Fruit fly (Drosophila melanogaster) whole organism, embryonic: ENCODE results near the gene Cpr78Ca.

Source experiments
- Aef1 ChIP-seq: fragments of 200-800 bp; sonication (Bioruptor generic); IDR thresholded peaks from 3 replicates; pipeline ENCODE4 v1.3.6; 2022; ENCODE audit warnings: missing biosample characterization, missing genetic modification characterization
- CG11560 ChIP-seq: fragments of 200-800 bp; sonication (Bioruptor generic); IDR thresholded peaks from 3 replicates; pipeline ENCODE4 v1.3.6; 2022; ENCODE audit warnings: missing biosample characterization, missing genetic modification characterization
- CG13624 ChIP-seq: fragments of 200-800 bp; sonication (Bioruptor generic); optimal IDR thresholded peaks from 2 replicates; lab custom pipeline; 2016; ENCODE audit warnings: missing biosample characterization, missing genetic modification characterization
- CG14710 ChIP-seq: fragments of 200-800 bp; sonication (Bioruptor generic); optimal IDR thresholded peaks from 3 replicates; lab custom pipeline; 2019; ENCODE audit warnings: missing biosample characterization, mild to moderate bottlenecking, missing genetic modification characterization, moderate library complexity
- CG15011 ChIP-seq: fragments of 200-800 bp; sonication (Bioruptor generic); optimal IDR thresholded peaks from 3 replicates; lab custom pipeline; 2018; ENCODE audit warnings: missing biosample characterization, mild to moderate bottlenecking, missing genetic modification characterization
- CG15269 ChIP-seq: fragments of 200-800 bp; sonication (Bioruptor generic); optimal IDR thresholded peaks from 2 replicates; lab custom pipeline; 2018; ENCODE audit warnings: missing biosample characterization, mild to moderate bottlenecking, missing genetic modification characterization, moderate library complexity
- CG15696 ChIP-seq: fragments of 200-800 bp; sonication (Bioruptor generic); optimal IDR thresholded peaks from 2 replicates; lab custom pipeline; 2019; ENCODE audit warnings: missing biosample characterization, mild to moderate bottlenecking, missing genetic modification characterization, moderate library complexity
- CG2199 ChIP-seq: fragments of 200-800 bp; sonication (Bioruptor generic); IDR thresholded peaks from 3 replicates; pipeline ENCODE4 v1.3.6; 2022; ENCODE audit warnings: missing biosample characterization, missing genetic modification characterization
- CG43689 ChIP-seq: fragments of 200-800 bp; sonication (Bioruptor generic); IDR thresholded peaks from 2 replicates; pipeline ENCODE4 v1.3.6; 2022; ENCODE audit warnings: missing biosample characterization, missing genetic modification characterization
- CG4730 ChIP-seq: fragments of 200-800 bp; sonication (Bioruptor generic); IDR thresholded peaks from 2 replicates; pipeline ENCODE4 v1.3.6; 2022; ENCODE audit warnings: missing biosample characterization, missing genetic modification characterization
- CG4820 ChIP-seq: fragments of 200-800 bp; sonication (Bioruptor generic); optimal IDR thresholded peaks from 3 replicates; lab custom pipeline; 2016; ENCODE audit warnings: missing biosample characterization, missing genetic modification characterization
- CG4854 ChIP-seq: fragments of 200-800 bp; sonication (Bioruptor generic); optimal IDR thresholded peaks from 2 replicates; lab custom pipeline; 2016; ENCODE audit warnings: missing biosample characterization, missing genetic modification characterization, inconsistent platforms
- CG5245 ChIP-seq: fragments of 200-800 bp; sonication (Bioruptor generic); optimal IDR thresholded peaks from 3 replicates; lab custom pipeline; 2016; ENCODE audit warnings: missing biosample characterization, missing genetic modification characterization
- CG5953 ChIP-seq: fragments of 200-800 bp; sonication (Bioruptor generic); IDR thresholded peaks from 2 replicates; pipeline ENCODE4 v1.3.6; 2022; ENCODE audit warnings: missing biosample characterization, missing genetic modification characterization
- CG6689 ChIP-seq: fragments of 200-800 bp; sonication (Bioruptor generic); IDR thresholded peaks from 2 replicates; pipeline ENCODE4 v1.3.6; 2022; ENCODE audit warnings: missing biosample characterization, missing genetic modification characterization
- CG7963 ChIP-seq: fragments of 200-800 bp; sonication (Bioruptor generic); IDR thresholded peaks from 3 replicates; pipeline ENCODE4 v1.3.6; 2022; ENCODE audit warnings: missing biosample characterization, missing genetic modification characterization; ENCODE audit not compliant: partially characterized antibody
- CG8765 ChIP-seq: fragments of 200-800 bp; sonication (Bioruptor generic); IDR thresholded peaks from 2 replicates; pipeline ENCODE4 v1.3.6; 2022; ENCODE audit warnings: missing biosample characterization, missing genetic modification characterization
- CG9215 ChIP-seq: fragments of 200-800 bp; sonication (Bioruptor generic); IDR thresholded peaks from 2 replicates; pipeline ENCODE4 v1.3.6; 2022; ENCODE audit warnings: missing biosample characterization, missing genetic modification characterization
- CG9437 ChIP-seq: fragments of 200-800 bp; sonication (Bioruptor generic); optimal IDR thresholded peaks from 2 replicates; lab custom pipeline; 2018; ENCODE audit warnings: missing biosample characterization, mild to moderate bottlenecking, missing genetic modification characterization
- CG9932 ChIP-seq: fragments of 200-800 bp; sonication (Bioruptor generic); IDR thresholded peaks from 2 replicates; pipeline ENCODE4 v1.3.6; 2022; ENCODE audit warnings: missing biosample characterization, missing genetic modification characterization
- CTCF ChIP-seq: fragments of 200-800 bp; sonication (Bioruptor generic); optimal IDR thresholded peaks from 2 replicates; lab custom pipeline; 2017; ENCODE audit warnings: missing biosample characterization, mild to moderate bottlenecking, missing genetic modification characterization, moderate library complexity
- CoRest ChIP-seq: fragments of 200-800 bp; sonication (Bioruptor generic); optimal IDR thresholded peaks from 3 replicates; lab custom pipeline; 2018; ENCODE audit warnings: missing biosample characterization, mild to moderate bottlenecking, missing genetic modification characterization, moderate library complexity
- D19A ChIP-seq: fragments of 200-800 bp; optimal IDR thresholded peaks from 3 replicates; lab custom pipeline; 2019; ENCODE audit warnings: missing biosample characterization, mild to moderate bottlenecking, missing genetic modification characterization, moderate library complexity
- Dad ChIP-seq: fragments of 200-800 bp; sonication (Bioruptor generic); optimal IDR thresholded peaks from 3 replicates; lab custom pipeline; 2016; ENCODE audit warnings: missing biosample characterization, missing genetic modification characterization
- Doc3 ChIP-seq: fragments of 200-800 bp; sonication (Bioruptor generic); IDR thresholded peaks from 3 replicates; pipeline ENCODE4 v1.3.6; 2022; ENCODE audit warnings: missing biosample characterization, missing genetic modification characterization; ENCODE audit not compliant: partially characterized antibody
- E2f1 ChIP-seq: fragments of 200-800 bp; sonication (Bioruptor generic); IDR thresholded peaks from 2 replicates; pipeline ENCODE4 v1.3.6; 2022; ENCODE audit warnings: missing biosample characterization, missing genetic modification characterization
- E2f2 ChIP-seq: fragments of 200-800 bp; sonication (Bioruptor generic); IDR thresholded peaks from 2 replicates; pipeline ENCODE4 v1.3.6; 2022; ENCODE audit warnings: missing biosample characterization, missing genetic modification characterization
- Gug ChIP-seq: fragments of 200-800 bp; sonication (Bioruptor generic); IDR thresholded peaks from 4 replicates; pipeline ENCODE4 v1.3.6; 2022; ENCODE audit warnings: missing biosample characterization, missing genetic modification characterization
- HHEX ChIP-seq: fragments of 200-800 bp; sonication (Bioruptor generic); optimal IDR thresholded peaks from 3 replicates; lab custom pipeline; 2017; ENCODE audit warnings: missing biosample characterization, mild to moderate bottlenecking, missing genetic modification characterization, missing genetic modification reagents
- Hr51 ChIP-seq, 2 experiments: fragments of 200-800 bp; sonication (Bioruptor generic); optimal IDR thresholded peaks; 2 replicates in 1 of 2; 3 replicates in 1 of 2; lab custom pipeline; 2016 to 2018; ENCODE audit warnings: missing biosample characterization in 2 of 2, missing genetic modification characterization in 2 of 2, mild to moderate bottlenecking in 1 of 2, moderate library complexity in 1 of 2
- Kr ChIP-seq: fragments of 200-800 bp; sonication (Bioruptor generic); optimal IDR thresholded peaks from 2 replicates; lab custom pipeline; 2017; ENCODE audit warnings: missing biosample characterization, mild to moderate bottlenecking, missing genetic modification characterization
- Med ChIP-seq: fragments of 200-800 bp; sonication (Bioruptor generic); peaks from one replicate; lab custom pipeline; 2016; ENCODE audit warnings: missing biosample characterization, missing genetic modification characterization, mild to moderate bottlenecking, inconsistent platforms, moderate library complexity
- Oli ChIP-seq: fragments of 200-800 bp; sonication (Bioruptor generic); optimal IDR thresholded peaks from 2 replicates; lab custom pipeline; 2018; ENCODE audit warnings: missing biosample characterization, mild to moderate bottlenecking, missing genetic modification characterization, moderate library complexity
- Optix ChIP-seq: fragments of 200-800 bp; sonication (Bioruptor generic); IDR thresholded peaks from 3 replicates; pipeline ENCODE4 v1.3.6; 2022; ENCODE audit warnings: missing biosample characterization, missing genetic modification characterization
- ase ChIP-seq: fragments of 200-800 bp; sonication (Bioruptor generic); IDR thresholded peaks from 3 replicates; pipeline ENCODE4 v1.3.6; 2022; ENCODE audit warnings: missing biosample characterization, missing genetic modification characterization
- bbx ChIP-seq: fragments of 200-800 bp; sonication (Bioruptor generic); IDR thresholded peaks from 2 replicates; pipeline ENCODE4 v1.3.6; 2022; ENCODE audit warnings: missing biosample characterization, missing genetic modification characterization; ENCODE audit not compliant: partially characterized antibody
- bsh ChIP-seq, 2 experiments: fragments of 200-800 bp; sonication (Bioruptor generic); optimal IDR thresholded peaks; 2 replicates each; lab custom pipeline; 2017 to 2018; ENCODE audit warnings: mild to moderate bottlenecking in 2 of 2, missing biosample characterization in 2 of 2, missing genetic modification characterization in 2 of 2, moderate library complexity in 1 of 2
- esg ChIP-seq: fragments of 200-800 bp; sonication (Bioruptor generic); conservative IDR thresholded peaks from 2 replicates; pipeline ENCODE4 v1.3.6; 2022; ENCODE audit warnings: missing biosample characterization, missing genetic modification characterization
- jigr1 ChIP-seq: fragments of 200-800 bp; sonication (Bioruptor generic); IDR thresholded peaks from 3 replicates; pipeline ENCODE4 v1.3.6; 2022; ENCODE audit warnings: missing biosample characterization, missing genetic modification characterization
- kay ChIP-seq: fragments of 200-800 bp; sonication (Bioruptor generic); optimal IDR thresholded peaks from 2 replicates; lab custom pipeline; 2016; ENCODE audit warnings: missing biosample characterization, missing genetic modification characterization
- luna ChIP-seq: fragments of 200-800 bp; sonication (Bioruptor generic); optimal IDR thresholded peaks from 2 replicates; lab custom pipeline; 2016; ENCODE audit warnings: missing biosample characterization, missing genetic modification characterization
- mld ChIP-seq: fragments of 200-800 bp; sonication (Bioruptor generic); IDR thresholded peaks from 3 replicates; pipeline ENCODE4 v1.3.6; 2022; ENCODE audit warnings: missing biosample characterization, missing genetic modification characterization; ENCODE audit not compliant: partially characterized antibody
- sc ChIP-seq, 3 experiments: fragments of >200 bp in 2 of 3; fragments of 200-800 bp in 1 of 3; sonication (Bioruptor generic) in 1 of 3; optimal IDR thresholded peaks; 2 replicates in 2 of 3; 3 replicates in 1 of 3; lab custom pipeline; 2017; ENCODE audit warnings: mild to moderate bottlenecking in 1 of 3, missing biosample characterization in 1 of 3, missing genetic modification characterization in 1 of 3, missing genetic modification reagents in 1 of 3
- sd ChIP-seq: fragments of 200-800 bp; sonication (Bioruptor generic); optimal IDR thresholded peaks from 3 replicates; lab custom pipeline; 2018; ENCODE audit warnings: missing biosample characterization, mild to moderate bottlenecking, missing genetic modification characterization, moderate library complexity
- sima ChIP-seq: fragments of 200-800 bp; sonication (Bioruptor generic); optimal IDR thresholded peaks from 2 replicates; lab custom pipeline; 2016; ENCODE audit warnings: missing biosample characterization, missing genetic modification characterization
- stwl ChIP-seq: fragments of 200-800 bp; sonication (Bioruptor generic); optimal IDR thresholded peaks from 3 replicates; lab custom pipeline; 2018; ENCODE audit warnings: missing biosample characterization, mild to moderate bottlenecking, missing genetic modification characterization, moderate library complexity
- twi ChIP-seq: fragments of 200-800 bp; optimal IDR thresholded peaks from 2 replicates; lab custom pipeline; 2019; ENCODE audit warnings: missing biosample characterization, mild to moderate bottlenecking, missing genetic modification characterization, moderate library complexity
- unpg ChIP-seq: fragments of 200-800 bp; sonication (Bioruptor generic); optimal IDR thresholded peaks from 3 replicates; lab custom pipeline; 2018; ENCODE audit warnings: missing biosample characterization, mild to moderate bottlenecking, missing genetic modification characterization, moderate library complexity
- wek ChIP-seq: fragments of 200-800 bp; sonication (Bioruptor generic); optimal IDR thresholded peaks from 3 replicates; lab custom pipeline; 2018; ENCODE audit warnings: missing biosample characterization, mild to moderate bottlenecking, missing genetic modification characterization, moderate library complexity
- z ChIP-seq: fragments of 200-800 bp; sonication (Bioruptor generic); IDR thresholded peaks from 3 replicates; pipeline ENCODE4 v1.3.6; 2022; ENCODE audit warnings: missing biosample characterization, missing genetic modification characterization

Gene Cpr78Ca

DNA sequence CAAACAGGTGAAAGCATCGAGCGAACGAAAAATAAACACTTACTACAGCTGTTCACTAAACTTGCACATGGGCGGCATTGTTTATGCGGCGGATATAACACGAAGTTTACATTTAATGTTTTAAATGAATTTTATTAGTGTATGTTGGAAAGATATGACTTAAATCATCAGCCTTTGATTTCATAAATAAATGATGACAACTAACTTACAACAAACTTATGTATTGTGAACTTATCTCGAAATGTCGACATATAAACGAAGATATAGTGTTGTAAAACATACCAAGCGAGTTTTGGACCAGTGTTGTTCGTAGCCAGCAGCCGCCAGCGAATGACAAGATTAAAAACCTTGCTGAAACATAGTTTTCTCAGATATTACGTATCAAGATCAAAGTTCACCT is 11.8 kb upstream of the Cpr78Ca start, which contains the start of the genes CG11309 and CG7632 (continued):
- TF ChIP-seq sd (peak; percentile 96), Optix (GFP tag; lab: Robert Waterston, UW) (peak; percentile 89), D19A (peak; percentile 98), CG9437 (GFP tag; lab: Kevin White, UChicago) (peak; percentile 96), Doc3 (no peak), E2f2 (GFP tag; lab: Robert Waterston, UW) (peak; percentile 87), Dad (GFP tag; lab: Kevin White, UChicago) (peak; percentile 98), Aef1 (GFP tag; lab: Robert Waterston, UW) (peak; percentile 94), sc (optimal IDR thresholded peaks at IDR 0.05; lab: Kevin White, UChicago) (no peak), sc (GFP tag; optimal IDR thresholded peaks at IDR 0.05; lab: Kevin White, UChicago) (peak; percentile 99), ase (GFP tag; lab: Robert Waterston, UW) (peak; percentile 97), CG4854 (peak; percentile 99), Hr51 (GFP tag; optimal IDR thresholded peaks at IDR 0.05; lab: Kevin White, UChicago) (peak; percentile 97 to 100), CG7963 (GFP tag; lab: Robert Waterston, UW) (no peak), wek (GFP tag; lab: Kevin White, UChicago) (peak; percentile 98), bsh (GFP tag; optimal IDR thresholded peaks at IDR 0.05; lab: Kevin White, UChicago) (peak; percentile 98 to 100), Kr (GFP tag; lab: Kevin White, UChicago) (peak; percentile 90), esg (GFP tag; lab: Robert Waterston, UW) (peak; percentile 96), CG15696 (peak; percentile 99), CG4820 (peak; percentile 100), CG14710 (tag; lab: Kevin White, UChicago) (peak; percentile 99), kay (GFP tag; lab: Kevin White, UChicago) (peak; percentile 97), stwl (tag; lab: Kevin White, UChicago) (peak; percentile 99), Oli (tag; lab: Kevin White, UChicago) (peak; percentile 99), CG15011 (GFP tag; lab: Kevin White, UChicago) (peak; percentile 99), CG5245 (peak; percentile 98), CG9932 (GFP tag; lab: Robert Waterston, UW) (peak; percentile 96), E2f1 (GFP tag; lab: Robert Waterston, UW) (peak; percentile 97), CG6689 (peak; percentile 98), CG2199 (GFP tag; lab: Robert Waterston, UW) (peak; percentile 98), CG15269 (peak; percentile 99), unpg (GFP tag; lab: Kevin White, UChicago) (peak; percentile 100), CG9215 (GFP tag; lab: Robert Waterston, UW) (peak; percentile 87), Med (GFP tag; lab: Kevin White, UChicago) (peak; percentile 100), sima (GFP tag; lab: Kevin White, UChicago) (peak; percentile 98), CG4730 (GFP tag; lab: Robert Waterston, UW) (peak; percentile 83), bbx (GFP tag; lab: Robert Waterston, UW) (peak; percentile 25; the same call in 1 of the 2 replicates), CG13624 (GFP tag; lab: Kevin White, UChicago) (peak; percentile 99), luna (peak; percentile 95), CG11560 (peak; percentile 66), CoRest (tag; lab: Kevin White, UChicago) (peak; percentile 99), Gug (GFP tag; lab: Robert Waterston, UW) (peak; percentile 72; the same call in 3 of the 4 replicates), mld (GFP tag; lab: Robert Waterston, UW) (no peak), z (GFP tag; lab: Robert Waterston, UW) (peak; percentile 82; the same call in 2 of the 3 replicates), CG5953 (GFP tag; lab: Robert Waterston, UW) (peak; percentile 98), CG8765 (GFP tag; lab: Robert Waterston, UW) (peak; percentile 94), jigr1 (GFP tag; lab: Robert Waterston, UW) (peak; percentile 75; the same call in 2 of the 3 replicates), CTCF (peak; percentile 81), HHEX (peak; percentile 99), CG43689 (peak; percentile 92), twi (tag; lab: Kevin White, UChicago) (peak; percentile 99)
